Fruit fly (Drosophila melanogaster) whole organism, embryonic: ENCODE results near the gene Gr64f.

Experiments
- Asciz ChIP-seq: fragments of 200-800 bp; sonication (Bioruptor generic); optimal IDR thresholded peaks from 2 replicates; lab custom pipeline; 2017; ENCODE audit warnings: missing biosample characterization, mild to moderate bottlenecking, missing genetic modification characterization, missing genetic modification reagents
- Atf3 ChIP-seq: fragments of 200-800 bp; sonication (Bioruptor generic); optimal IDR thresholded peaks from 3 replicates; lab custom pipeline; 2016; ENCODE audit warnings: missing biosample characterization, missing genetic modification characterization
- C15 ChIP-seq: fragments of 200-800 bp; sonication (Bioruptor generic); IDR thresholded peaks from 3 replicates; pipeline ENCODE4 v1.3.6; 2022; ENCODE audit warnings: missing biosample characterization, missing genetic modification characterization
- CG10543 ChIP-seq: fragments of 200-800 bp; sonication (Bioruptor generic); optimal IDR thresholded peaks from 3 replicates; lab custom pipeline; 2017; ENCODE audit warnings: missing biosample characterization, mild to moderate bottlenecking, missing genetic modification characterization, moderate library complexity
- CG11085 ChIP-seq: fragments of 200-800 bp; sonication (Bioruptor generic); IDR thresholded peaks from 2 replicates; pipeline ENCODE4 v1.3.6; 2022; ENCODE audit warnings: missing biosample characterization, missing genetic modification characterization
- CG11723 ChIP-seq: fragments of 200-800 bp; sonication (Bioruptor generic); optimal IDR thresholded peaks from 2 replicates; lab custom pipeline; 2017; ENCODE audit warnings: missing biosample characterization, mild to moderate bottlenecking, missing genetic modification characterization
- CG15514 ChIP-seq: fragments of 200-800 bp; sonication (Bioruptor generic); optimal IDR thresholded peaks from 3 replicates; lab custom pipeline; 2017; ENCODE audit warnings: missing biosample characterization, missing genetic modification characterization, mild to moderate bottlenecking, moderate library complexity, missing genetic modification reagents
- CG18262 ChIP-seq: fragments of 200-800 bp; optimal IDR thresholded peaks from 3 replicates; lab custom pipeline; 2019; ENCODE audit warnings: missing biosample characterization, mild to moderate bottlenecking, missing genetic modification characterization, moderate library complexity
- CG30020 ChIP-seq: fragments of 200-800 bp; optimal IDR thresholded peaks from 2 replicates; lab custom pipeline; 2019; ENCODE audit warnings: missing biosample characterization, mild to moderate bottlenecking, missing genetic modification characterization, moderate library complexity
- CG4282 ChIP-seq: fragments of 200-800 bp; sonication (Bioruptor generic); optimal IDR thresholded peaks from 2 replicates; lab custom pipeline; 2016; ENCODE audit warnings: missing biosample characterization, missing genetic modification characterization
- CG7372 ChIP-seq: fragments of 200-800 bp; sonication (Bioruptor generic); IDR thresholded peaks from 2 replicates; pipeline ENCODE4 v1.3.6; 2022; ENCODE audit warnings: missing biosample characterization, missing genetic modification characterization
- CG7839 ChIP-seq: fragments of 200-800 bp; sonication (Bioruptor generic); optimal IDR thresholded peaks from 3 replicates; lab custom pipeline; 2018; ENCODE audit warnings: missing biosample characterization, mild to moderate bottlenecking, missing genetic modification characterization, moderate library complexity
- CG7963 ChIP-seq: fragments of 200-800 bp; sonication (Bioruptor generic); IDR thresholded peaks from 3 replicates; pipeline ENCODE4 v1.3.6; 2022; ENCODE audit warnings: missing biosample characterization, missing genetic modification characterization; ENCODE audit not compliant: partially characterized antibody
- CG8388 ChIP-seq: fragments of 200-800 bp; sonication (Bioruptor generic); optimal IDR thresholded peaks from 2 replicates; lab custom pipeline; 2019; ENCODE audit warnings: missing biosample characterization, mild to moderate bottlenecking, missing genetic modification characterization, moderate library complexity
- CG9797 ChIP-seq: fragments of 200-800 bp; sonication (Bioruptor generic); optimal IDR thresholded peaks from 3 replicates; lab custom pipeline; 2018; ENCODE audit warnings: missing biosample characterization, mild to moderate bottlenecking, missing genetic modification characterization
- CG9932 ChIP-seq: fragments of 200-800 bp; sonication (Bioruptor generic); IDR thresholded peaks from 2 replicates; pipeline ENCODE4 v1.3.6; 2022; ENCODE audit warnings: missing biosample characterization, missing genetic modification characterization
- Chrac-16 ChIP-seq: fragments of 200-800 bp; sonication (Bioruptor generic); optimal IDR thresholded peaks from 3 replicates; lab custom pipeline; 2016; ENCODE audit warnings: missing biosample characterization, missing genetic modification characterization
- D ChIP-seq, 2 experiments: fragments of 200-800 bp in 1 of 2; fragments of >200 bp in 1 of 2; sonication (Bioruptor generic) in 1 of 2; optimal IDR thresholded peaks; 2 replicates in 1 of 2; 3 replicates in 1 of 2; lab custom pipeline; 2017; ENCODE audit warnings: mild to moderate bottlenecking in 1 of 2, missing biosample characterization in 1 of 2, missing genetic modification characterization in 1 of 2, missing genetic modification reagents in 1 of 2
- Deaf1 ChIP-seq: fragments of 200-800 bp; optimal IDR thresholded peaks from 3 replicates; lab custom pipeline; 2019; ENCODE audit warnings: missing biosample characterization, mild to moderate bottlenecking, missing genetic modification characterization, moderate library complexity
- Drgx ChIP-seq: fragments of 200-800 bp; sonication (Bioruptor generic); IDR thresholded peaks from 2 replicates; pipeline ENCODE4 v1.3.6; 2022; ENCODE audit warnings: missing biosample characterization, missing genetic modification characterization
- Eip74EF ChIP-seq, 2 experiments: fragments of 200-800 bp in 1 of 2; fragments of >200 bp in 1 of 2; sonication (Bioruptor generic) in 1 of 2; optimal IDR thresholded peaks; 2 replicates each; lab custom pipeline; 2017 to 2019; ENCODE audit warnings: missing biosample characterization in 2 of 2, missing genetic modification characterization in 2 of 2, mild to moderate bottlenecking in 1 of 2, moderate library complexity in 1 of 2
- HLHmδ ChIP-seq: fragments of 200-800 bp; sonication (Bioruptor generic); optimal IDR thresholded peaks from 2 replicates; lab custom pipeline; 2018; ENCODE audit warnings: missing biosample characterization, mild to moderate bottlenecking, missing genetic modification characterization, moderate library complexity
- Hr3 ChIP-seq: fragments of 200-800 bp; sonication (Bioruptor generic); optimal IDR thresholded peaks from 3 replicates; lab custom pipeline; 2016; ENCODE audit warnings: missing biosample characterization, missing genetic modification characterization
- Mrtf ChIP-seq: fragments of 200-800 bp; sonication (Bioruptor generic); IDR thresholded peaks from 3 replicates; pipeline ENCODE4 v1.3.6; 2022; ENCODE audit warnings: missing biosample characterization, missing genetic modification characterization
- Nf-YB ChIP-seq: fragments of 200-800 bp; sonication (Bioruptor generic); optimal IDR thresholded peaks from 3 replicates; lab custom pipeline; 2019; ENCODE audit warnings: missing biosample characterization, mild to moderate bottlenecking, missing genetic modification characterization, moderate library complexity
- Nf-YC ChIP-seq: fragments of 200-800 bp; optimal IDR thresholded peaks from 3 replicates; lab custom pipeline; 2019; ENCODE audit warnings: missing biosample characterization, mild to moderate bottlenecking, missing genetic modification characterization, moderate library complexity
- Optix ChIP-seq: fragments of 200-800 bp; sonication (Bioruptor generic); IDR thresholded peaks from 3 replicates; pipeline ENCODE4 v1.3.6; 2022; ENCODE audit warnings: missing biosample characterization, missing genetic modification characterization
- Poxn ChIP-seq: fragments of 200-800 bp; sonication (Bioruptor generic); IDR thresholded peaks from 2 replicates; pipeline ENCODE4 v1.3.6; 2022; ENCODE audit warnings: missing biosample characterization, missing genetic modification characterization
- Side ChIP-seq: fragments of 200-800 bp; sonication (Bioruptor generic); optimal IDR thresholded peaks from 2 replicates; lab custom pipeline; 2016; ENCODE audit warnings: missing biosample characterization, missing genetic modification characterization
- Sox102F ChIP-seq: fragments of 200-800 bp; sonication (Bioruptor generic); optimal IDR thresholded peaks from 2 replicates; lab custom pipeline; 2018; ENCODE audit warnings: missing biosample characterization, mild to moderate bottlenecking, missing genetic modification characterization, moderate library complexity
- Sry-β ChIP-seq: fragments of 200-800 bp; sonication (Bioruptor generic); optimal IDR thresholded peaks from 2 replicates; lab custom pipeline; 2018; ENCODE audit warnings: missing biosample characterization, mild to moderate bottlenecking, missing genetic modification characterization, moderate library complexity
- ab ChIP-seq: fragments of 200-800 bp; sonication (Bioruptor generic); optimal IDR thresholded peaks from 2 replicates; lab custom pipeline; 2016; ENCODE audit warnings: missing biosample characterization, missing genetic modification characterization
- ac ChIP-seq: fragments of 200-800 bp; sonication (Bioruptor generic); optimal IDR thresholded peaks from 3 replicates; lab custom pipeline; 2017; ENCODE audit warnings: missing biosample characterization, mild to moderate bottlenecking, missing genetic modification characterization
- cg ChIP-seq: fragments of 200-800 bp; sonication (Bioruptor generic); optimal IDR thresholded peaks from 3 replicates; lab custom pipeline; 2019; ENCODE audit warnings: missing biosample characterization, mild to moderate bottlenecking, missing genetic modification characterization, moderate library complexity
- chn ChIP-seq: fragments of 200-800 bp; sonication (Bioruptor generic); optimal IDR thresholded peaks from 2 replicates; lab custom pipeline; 2016; ENCODE audit warnings: missing biosample characterization, missing genetic modification characterization
- da ChIP-seq: fragments of 200-800 bp; sonication (Bioruptor generic); optimal IDR thresholded peaks from 2 replicates; lab custom pipeline; 2016; ENCODE audit warnings: missing biosample characterization, missing genetic modification characterization
- gfzf ChIP-seq: fragments of 200-800 bp; sonication (Bioruptor generic); optimal IDR thresholded peaks from 2 replicates; lab custom pipeline; 2016; ENCODE audit warnings: missing biosample characterization, mild to moderate bottlenecking, missing genetic modification characterization, moderate library complexity
- gro ChIP-seq: fragments of 200-800 bp; sonication (Bioruptor generic); optimal IDR thresholded peaks from 2 replicates; lab custom pipeline; 2016; ENCODE audit warnings: missing biosample characterization, missing genetic modification characterization
- hbn ChIP-seq: fragments of 200-800 bp; sonication (Bioruptor generic); IDR thresholded peaks from 2 replicates; pipeline ENCODE4 v1.3.6; 2022; ENCODE audit warnings: missing biosample characterization, missing genetic modification characterization; ENCODE audit not compliant: partially characterized antibody
- kah ChIP-seq: fragments of 200-800 bp; sonication (Bioruptor generic); optimal IDR thresholded peaks from 2 replicates; lab custom pipeline; 2018; ENCODE audit warnings: missing biosample characterization, mild to moderate bottlenecking, missing genetic modification characterization
- phol ChIP-seq: fragments of 200-800 bp; sonication (Bioruptor generic); optimal IDR thresholded peaks from 3 replicates; lab custom pipeline; 2018; ENCODE audit warnings: missing biosample characterization, mild to moderate bottlenecking, missing genetic modification characterization, moderate library complexity
- repo ChIP-seq: fragments of 200-800 bp; sonication (Bioruptor generic); optimal IDR thresholded peaks from 2 replicates; lab custom pipeline; 2016; ENCODE audit warnings: missing biosample characterization, missing genetic modification characterization
- ro ChIP-seq: fragments of 200-800 bp; sonication (Bioruptor generic); IDR thresholded peaks from 2 replicates; pipeline ENCODE4 v1.3.6; 2022; ENCODE audit warnings: missing biosample characterization, missing genetic modification characterization
- row ChIP-seq: fragments of 200-800 bp; sonication (Bioruptor generic); IDR thresholded peaks from 3 replicates; pipeline ENCODE4 v1.3.6; 2022; ENCODE audit warnings: missing biosample characterization, missing genetic modification characterization
- trh ChIP-seq: fragments of 200-800 bp; sonication (Bioruptor generic); optimal IDR thresholded peaks from 2 replicates; lab custom pipeline; 2016; ENCODE audit warnings: missing biosample characterization, missing genetic modification characterization
- wdn ChIP-seq: fragments of 200-800 bp; sonication (Bioruptor generic); IDR thresholded peaks from 2 replicates; pipeline ENCODE4 v1.3.6; 2022; ENCODE audit warnings: missing biosample characterization, missing genetic modification characterization
- wor ChIP-seq: fragments of 200-800 bp; sonication (Bioruptor generic); IDR thresholded peaks from 2 replicates; pipeline ENCODE4 v1.3.6; 2022; ENCODE audit warnings: missing biosample characterization, missing genetic modification characterization
- yki ChIP-seq: fragments of >200 bp; optimal IDR thresholded peaks from 3 replicates; lab custom pipeline; 2018
- zen ChIP-seq: fragments of 200-800 bp; sonication (Bioruptor generic); optimal IDR thresholded peaks from 3 replicates; lab custom pipeline; 2018; ENCODE audit warnings: missing biosample characterization, mild to moderate bottlenecking, missing genetic modification characterization, moderate library complexity

Gr64f gene

dm6 chr3L:4070221-4070995, 34.8 kb downstream of the Gr64f start (continued):
- peak; percentile 4 for TF ChIP-seq ac (GFP tag; lab: Kevin White, UChicago)
- TF ChIP-seq CG10543: peak; percentile 49
- peak; percentile 96 for TF ChIP-seq row
- TF ChIP-seq CG7839 (tag; lab: Kevin White, UChicago): peak; percentile 87
- TF ChIP-seq trh (GFP tag; lab: Kevin White, UChicago): peak; percentile 65
- no peak for TF ChIP-seq hbn (GFP tag; lab: Robert Waterston, UW)
- peak; percentile 67 for TF ChIP-seq Asciz
- peak; percentile 99 for TF ChIP-seq Drgx (GFP tag; lab: Robert Waterston, UW)
- TF ChIP-seq gfzf (GFP tag; lab: Kevin White, UChicago): no peak
- TF ChIP-seq phol (tag; lab: Kevin White, UChicago): peak; percentile 80
- peak; percentile 45 for TF ChIP-seq zen (tag; lab: Kevin White, UChicago)
- TF ChIP-seq wor: peak; percentile 89
- TF ChIP-seq da (GFP tag; lab: Kevin White, UChicago): peak; percentile 68
- peak; percentile 75 for TF ChIP-seq CG15514
- TF ChIP-seq CG7372: peak; percentile 88
- no peak for TF ChIP-seq CG7963
- no peak for TF ChIP-seq CG30020 (tag; lab: Kevin White, UChicago)
- peak; percentile 90 for TF ChIP-seq Optix (GFP tag; lab: Robert Waterston, UW)
- peak; percentile 76 for TF ChIP-seq repo (GFP tag; lab: Kevin White, UChicago)
- TF ChIP-seq Atf3 (GFP tag; lab: Kevin White, UChicago): peak; percentile 76
- peak; percentile 90 for TF ChIP-seq gro (GFP tag; lab: Kevin White, UChicago)
- TF ChIP-seq Sox102F: peak; percentile 94
- TF ChIP-seq Poxn (GFP tag; lab: Robert Waterston, UW): peak; percentile 84
- no peak for TF ChIP-seq HLHmδ (GFP tag; lab: Kevin White, UChicago)
- no peak for TF ChIP-seq Eip74EF (GFP tag; optimal IDR thresholded peaks at IDR 0.05; lab: Kevin White, UChicago)
- no peak for TF ChIP-seq cg
- peak; percentile 49 for TF ChIP-seq CG11723 (GFP tag; lab: Kevin White, UChicago)
- TF ChIP-seq C15 (GFP tag; lab: Robert Waterston, UW): peak; percentile 86
- no peak for TF ChIP-seq Nf-YC (tag; lab: Kevin White, UChicago)
- TF ChIP-seq kah: peak; percentile 63
- peak; percentile 69 for TF ChIP-seq ro (GFP tag; lab: Robert Waterston, UW)
- TF ChIP-seq Hr3 (GFP tag; lab: Kevin White, UChicago): peak; percentile 77
- peak; percentile 84 for TF ChIP-seq CG4282 (GFP tag; lab: Kevin White, UChicago)
- TF ChIP-seq CG9797 (GFP tag; lab: Kevin White, UChicago): no peak
- TF ChIP-seq Sry-β (GFP tag; lab: Kevin White, UChicago): no peak
- TF ChIP-seq D (optimal IDR thresholded peaks at IDR 0.05; lab: Kevin White, UChicago): no peak
- peak; percentile 59 for TF ChIP-seq D (GFP tag; optimal IDR thresholded peaks at IDR 0.05; lab: Kevin White, UChicago)
- peak; percentile 90 for TF ChIP-seq Mrtf (GFP tag; lab: Robert Waterston, UW)
- TF ChIP-seq CG8388 (GFP tag; lab: Kevin White, UChicago): peak; percentile 79
- TF ChIP-seq Chrac-16: peak; percentile 83
- TF ChIP-seq yki (lab: Kevin White, UChicago): no peak
- peak; percentile 69 for TF ChIP-seq Side
- TF ChIP-seq Nf-YB (GFP tag; lab: Kevin White, UChicago): peak; percentile 59
- TF ChIP-seq chn (GFP tag; lab: Kevin White, UChicago): peak; percentile 90
- TF ChIP-seq CG18262: peak; percentile 56
- peak; percentile 93 for TF ChIP-seq CG9932
- peak; percentile 88 for TF ChIP-seq wdn (GFP tag; lab: Robert Waterston, UW)
- peak; percentile 78 for TF ChIP-seq ab (GFP tag; lab: Kevin White, UChicago)
- peak; percentile 60 for TF ChIP-seq CG11085 (GFP tag; lab: Robert Waterston, UW)
- peak; percentile 49 for TF ChIP-seq Deaf1
